Worm (Caenorhabditis elegans) whole organism, young adult: Measurements from ENCODE around the gene spe-43.

ENCODE experiments used
- K11D2.4 ChIP-seq: fragments of 200-800 bp; sonication (Bioruptor generic); IDR thresholded peaks from 2 replicates; pipeline ENCODE4 v1.3.6; 2022; ENCODE audit warnings: missing genetic modification reagents, missing genetic modification characterization, missing compliant biosample characterization
- ama-1 ChIP-seq, 3 experiments: fragments of 150-350 bp in 1 of 3; sonication (generic microtip) in 2 of 3; optimal IDR thresholded peaks; 2 replicates each; lab custom pipeline; 2014 to 2018; ENCODE audit warnings: missing biosample characterization in 2 of 3, missing genetic modification characterization in 2 of 3, missing genetic modification reagents in 2 of 3
- aptf-2 ChIP-seq: fragments of 200-800 bp; sonication (Bioruptor generic); conservative IDR thresholded peaks from 2 replicates; pipeline ENCODE4 v1.3.6; 2022; ENCODE audit warnings: missing genetic modification reagents, missing genetic modification characterization, missing compliant biosample characterization
- attf-6 ChIP-seq: fragments of 200-800 bp; sonication (Bioruptor generic); IDR thresholded peaks from 2 replicates; pipeline ENCODE4 v1.3.6; 2022; ENCODE audit warnings: missing genetic modification reagents, missing genetic modification characterization, missing compliant biosample characterization
- ceh-58 ChIP-seq: fragments of 200-800 bp; sonication (Bioruptor generic); IDR thresholded peaks from 2 replicates; pipeline ENCODE4 v1.3.6; 2022; ENCODE audit warnings: missing genetic modification characterization, missing compliant biosample characterization
- efl-1 ChIP-seq: fragments of 150-350 bp; optimal IDR thresholded peaks from 2 replicates; lab custom pipeline; 2014; ENCODE audit warnings: missing biosample characterization, missing genetic modification reagents, missing genetic modification characterization
- him-1 ChIP-seq: sonication (generic microtip); optimal IDR thresholded peaks from 2 replicates; lab custom pipeline; 2016; ENCODE audit warnings: missing genotype, missing genetic modification reagents, missing genetic modification characterization, missing compliant biosample characterization
- hlh-12 ChIP-seq: sonication (generic microtip); optimal IDR thresholded peaks from 2 replicates; lab custom pipeline; 2016; ENCODE audit warnings: missing genetic modification characterization, missing compliant biosample characterization
- nhr-179 ChIP-seq: sonication (generic microtip); optimal IDR thresholded peaks from 2 replicates; lab custom pipeline; 2016; ENCODE audit warnings: mild to moderate bottlenecking, missing genetic modification characterization, missing compliant biosample characterization
- rec-8 ChIP-seq, 2 experiments: sonication (generic microtip); optimal IDR thresholded peaks; 2 replicates each; lab custom pipeline; 2016; ENCODE audit warnings: mild to moderate bottlenecking in 2 of 2, missing genetic modification characterization in 2 of 2, missing genetic modification reagents in 2 of 2, missing genotype in 2 of 2, missing biosample characterization in 1 of 2, missing compliant biosample characterization in 1 of 2, moderate library complexity in 1 of 2
- snpc-1.1 ChIP-seq: sonication (generic microtip); optimal IDR thresholded peaks from 2 replicates; lab custom pipeline; 2017; ENCODE audit warnings: missing genetic modification characterization, mild to moderate bottlenecking, missing compliant biosample characterization, antibody characterized with exemption, moderate library complexity, missing genotype, missing genetic modification reagents; ENCODE audit not compliant: insufficient read depth
- ztf-26 ChIP-seq: sonication (generic microtip); optimal IDR thresholded peaks from 2 replicates; lab custom pipeline; 2017; ENCODE audit warnings: missing genetic modification characterization, missing compliant biosample characterization

DNA sequence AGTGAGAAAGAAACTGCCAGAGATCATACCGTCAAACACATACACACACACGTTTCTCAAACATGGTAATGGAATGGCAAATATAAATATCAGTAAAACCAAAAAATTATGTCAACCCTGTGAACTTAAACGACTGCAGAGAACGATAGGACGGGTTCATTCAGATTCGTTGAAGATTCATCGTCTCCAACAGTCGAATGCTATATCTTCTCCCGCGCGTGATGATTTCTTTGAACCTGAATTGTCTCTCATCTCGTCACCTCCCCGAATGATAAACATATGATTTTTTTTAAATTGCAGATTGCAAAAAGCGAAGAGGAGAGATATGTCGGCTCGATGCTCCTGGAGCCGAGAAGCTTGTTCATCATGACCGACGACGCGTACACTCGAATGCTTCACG, 31.3 kb downstream of the spe-43 start:
- TF ChIP-seq ama-1 (optimal IDR thresholded peaks at IDR 0.05; lab: Kevin White, UChicago) (no peak), ama-1 (GFP tag; optimal IDR thresholded peaks at IDR 0.05; lab: Kevin White, UChicago) (no peak), nhr-179 (tag; lab: Kevin White, UChicago) (no peak), him-1 (no peak), hlh-12 (no peak), ztf-26 (tag; lab: Kevin White, UChicago) (no peak), rec-8 (tag; optimal IDR thresholded peaks at IDR 0.05; lab: Kevin White, UChicago) (no peak), snpc-1.1 (tag; lab: Kevin White, UChicago) (no peak), ceh-58 (no peak), aptf-2 (GFP tag; lab: Robert Waterston, UW) (no peak), attf-6 (GFP tag; lab: Robert Waterston, UW) (no peak), K11D2.4 (GFP tag; lab: Robert Waterston, UW) (no peak), efl-1 (GFP tag; lab: Kevin White, UChicago) (no peak)
